Worm (Caenorhabditis elegans) whole organism, L4 larva: ENCODE results near the gene F40G9.17.

ENCODE experiments used
- Y5F2A.4 ChIP-seq: fragments of 200-800 bp; sonication (Bioruptor generic); optimal IDR thresholded peaks from 2 replicates; lab custom pipeline; 2018; ENCODE audit warnings: mild to moderate bottlenecking, missing genetic modification characterization, missing compliant biosample characterization
- ama-1 ChIP-seq: fragments of 150-350 bp; optimal IDR thresholded peaks from 2 replicates; lab custom pipeline; 2014; ENCODE audit warnings: inconsistent platforms, mixed read lengths
- attf-4 ChIP-seq: sonication (generic microtip); optimal IDR thresholded peaks from 3 replicates; lab custom pipeline; 2017; ENCODE audit warnings: missing biosample characterization, missing genetic modification characterization
- egl-27 ChIP-seq: sonication (generic microtip); optimal IDR thresholded peaks from 3 replicates; lab custom pipeline; 2017; ENCODE audit warnings: missing biosample characterization, missing genetic modification reagents, missing genetic modification characterization
- gei-8 ChIP-seq: fragments of 200-800 bp; sonication (Bioruptor generic); optimal IDR thresholded peaks from 2 replicates; lab custom pipeline; 2018; ENCODE audit warnings: mild to moderate bottlenecking, missing genetic modification characterization, missing compliant biosample characterization
- lim-7 ChIP-seq: fragments of 200-800 bp; sonication (Bioruptor generic); IDR thresholded peaks from 2 replicates; pipeline ENCODE4 v1.3.6; 2022; ENCODE audit warnings: missing genetic modification characterization, missing compliant biosample characterization
- lin-15B ChIP-seq: fragments of 150-350 bp; sonication (generic microtip); optimal IDR thresholded peaks from 3 replicates; lab custom pipeline; 2014; ENCODE audit warnings: missing biosample characterization, missing genetic modification characterization
- mdt-29 ChIP-seq: fragments of 200-800 bp; sonication (Bioruptor generic); IDR thresholded peaks from 2 replicates; pipeline ENCODE4 v1.3.6; 2022; ENCODE audit warnings: missing genetic modification reagents, missing genetic modification characterization, missing compliant biosample characterization
- mep-1 ChIP-seq: fragments of 150-350 bp; sonication (generic microtip); optimal IDR thresholded peaks from 3 replicates; lab custom pipeline; 2014; ENCODE audit warnings: missing biosample characterization, missing genetic modification characterization
- nhr-11 ChIP-seq: fragments of 150-350 bp; optimal IDR thresholded peaks from 2 replicates; lab custom pipeline; 2014; ENCODE audit warnings: missing biosample characterization, missing genetic modification characterization
- pqm-1 ChIP-seq: sonication (generic microtip); optimal IDR thresholded peaks from 2 replicates; lab custom pipeline; 2017; ENCODE audit warnings: missing biosample characterization, missing genetic modification characterization
- skn-1 ChIP-seq: fragments of 150-350 bp; optimal IDR thresholded peaks from 2 replicates; lab custom pipeline; 2014; ENCODE audit warnings: missing biosample characterization, missing genetic modification characterization
- snpc-4 ChIP-seq: fragments of 150-350 bp; optimal IDR thresholded peaks from 2 replicates; lab custom pipeline; 2014; ENCODE audit warnings: missing biosample characterization, missing genetic modification characterization

DNA sequence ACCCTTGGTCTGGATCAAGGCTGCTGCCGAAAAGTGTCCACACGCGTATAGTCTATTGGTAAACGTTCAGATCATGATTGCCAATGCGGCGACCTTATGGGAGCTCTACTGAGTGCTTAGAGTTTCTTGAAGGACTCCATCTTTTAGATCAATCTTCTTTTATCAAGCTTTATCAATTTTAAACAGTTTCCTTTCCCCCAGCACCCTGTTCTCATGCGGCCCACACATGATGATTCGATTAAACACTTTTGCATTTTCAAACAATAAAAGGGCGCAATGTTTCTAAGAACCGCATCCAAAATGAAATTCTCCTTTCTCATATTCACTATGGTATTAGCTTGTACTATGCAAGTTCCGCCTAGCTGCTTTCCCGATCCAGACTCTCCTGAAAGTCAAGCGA is 28.9 kb upstream of the F40G9.17 start, which contains the start of gene F40G9.7:
- TF ChIP-seq ama-1 (no peak), gei-8 (GFP tag; lab: Kevin White, UChicago) (no peak), skn-1 (tag; lab: Kevin White, UChicago) (no peak), mep-1 (tag; lab: Kevin White, UChicago) (no peak), mdt-29 (GFP tag; lab: Robert Waterston, UW) (no peak), nhr-11 (tag; lab: Kevin White, UChicago) (no peak), lin-15B (tag; lab: Kevin White, UChicago) (no peak), pqm-1 (tag; lab: Kevin White, UChicago) (no peak), lim-7 (GFP tag; lab: Robert Waterston, UW) (no peak), snpc-4 (no peak), Y5F2A.4 (GFP tag; lab: Kevin White, UChicago) (no peak), egl-27 (tag; lab: Kevin White, UChicago) (no peak), attf-4 (tag; lab: Kevin White, UChicago) (no peak)
